Worm (Caenorhabditis elegans) whole organism, mixed stage, embryonic: ENCODE measurements around the gene D1054.19.

Experiments
- ham-2 ChIP-seq: fragments of 200-800 bp; sonication (Bioruptor generic); optimal IDR thresholded peaks from 2 replicates; lab custom pipeline; 2018; ENCODE audit warnings: mild to moderate bottlenecking, missing genetic modification characterization, missing compliant biosample characterization
- nhr-237 ChIP-seq: fragments of 150-350 bp; optimal IDR thresholded peaks from 2 replicates; lab custom pipeline; 2014; ENCODE audit warnings: missing biosample characterization, missing genetic modification characterization
- nhr-28 ChIP-seq: fragments of 150-350 bp; optimal IDR thresholded peaks from 2 replicates; lab custom pipeline; 2014; ENCODE audit warnings: missing biosample characterization, missing genetic modification characterization
- pha-4 ChIP-seq: fragments of 150-350 bp; optimal IDR thresholded peaks from 2 replicates; lab custom pipeline; 2018; ENCODE audit warnings: missing biosample characterization, missing genetic modification reagents, missing genetic modification characterization
- snpc-4 ChIP-seq: fragments of 150-350 bp; optimal IDR thresholded peaks from 2 replicates; lab custom pipeline; 2014; ENCODE audit warnings: missing biosample characterization, missing genetic modification characterization

ce11 chrV:10838204-10838603, 42.6 kb downstream of the D1054.19 start:
- TF ChIP-seq snpc-4 (no peak), nhr-28 (tag; lab: Kevin White, UChicago) (no peak), nhr-237 (tag; lab: Kevin White, UChicago) (no peak), pha-4 (tag; lab: Kevin White, UChicago) (no peak), ham-2 (GFP tag; lab: Kevin White, UChicago) (no peak)
